Worm (Caenorhabditis elegans) whole organism, L3 larva: Measurements from ENCODE around the gene R03H10.5.
A peak's percentile ranks its signal among the peaks of the same experiment; 100 is the strongest.

Experiments used
- R02D3.7 ChIP-seq: fragments of 150-350 bp; optimal IDR thresholded peaks from 2 replicates; lab custom pipeline; 2014; ENCODE audit warnings: missing biosample characterization, missing genetic modification characterization
- ZK546.5 ChIP-seq: sonication (generic microtip); optimal IDR thresholded peaks from 2 replicates; lab custom pipeline; 2017; ENCODE audit warnings: missing biosample characterization, missing genetic modification characterization
- aly-2 ChIP-seq: fragments of 150-350 bp; optimal IDR thresholded peaks from 2 replicates; lab custom pipeline; 2014; ENCODE audit warnings: missing biosample characterization, missing genetic modification characterization
- ama-1 ChIP-seq: fragments of 150-350 bp; optimal IDR thresholded peaks from 2 replicates; lab custom pipeline; 2018
- ceh-28 ChIP-seq: fragments of 150-350 bp; optimal IDR thresholded peaks from 2 replicates; lab custom pipeline; 2014; ENCODE audit warnings: missing biosample characterization, missing genetic modification reagents, missing genetic modification characterization
- ceh-82 ChIP-seq: fragments of 150-350 bp; optimal IDR thresholded peaks from 2 replicates; lab custom pipeline; 2014; ENCODE audit warnings: missing biosample characterization, missing genetic modification characterization
- ceh-9 ChIP-seq: sonication (generic microtip); optimal IDR thresholded peaks from 2 replicates; lab custom pipeline; 2018; ENCODE audit warnings: missing biosample characterization, missing genetic modification characterization
- daf-12 ChIP-seq: fragments of 150-350 bp; optimal IDR thresholded peaks from 2 replicates; lab custom pipeline; 2014; ENCODE audit warnings: missing biosample characterization, missing genetic modification reagents, missing genetic modification characterization
- egl-27 ChIP-seq: sonication (generic microtip); optimal IDR thresholded peaks from 4 replicates; lab custom pipeline; 2017; ENCODE audit warnings: missing biosample characterization, missing genetic modification reagents, missing genetic modification characterization
- egl-5 ChIP-seq: fragments of 150-350 bp; optimal IDR thresholded peaks from 2 replicates; lab custom pipeline; 2017; ENCODE audit warnings: missing biosample characterization, missing genetic modification reagents, missing genetic modification characterization, inconsistent platforms
- elt-2 ChIP-seq: sonication (generic microtip); optimal IDR thresholded peaks from 2 replicates; lab custom pipeline; 2016; ENCODE audit warnings: missing genetic modification reagents, mild to moderate bottlenecking, missing genetic modification characterization, missing compliant biosample characterization
- eor-1 ChIP-seq, 2 experiments: fragments of 150-350 bp; optimal IDR thresholded peaks; 2 replicates each; lab custom pipeline; 2014 to 2018; ENCODE audit warnings: missing biosample characterization in 2 of 2, missing genetic modification characterization in 2 of 2
- fkh-10 ChIP-seq: sonication (generic microtip); optimal IDR thresholded peaks from 2 replicates; lab custom pipeline; 2017; ENCODE audit warnings: missing biosample characterization, missing genetic modification reagents, missing genetic modification characterization
- fkh-2 ChIP-seq: fragments of 150-350 bp; optimal IDR thresholded peaks from 2 replicates; lab custom pipeline; 2014; ENCODE audit warnings: missing biosample characterization, missing genetic modification reagents, missing genetic modification characterization
- lin-15B ChIP-seq: fragments of 150-350 bp; optimal IDR thresholded peaks from 2 replicates; lab custom pipeline; 2014; ENCODE audit warnings: missing biosample characterization, missing genetic modification characterization
- lin-39 ChIP-seq: fragments of 150-350 bp; optimal IDR thresholded peaks from 2 replicates; lab custom pipeline; 2018; ENCODE audit warnings: missing biosample characterization, missing genetic modification reagents, missing genetic modification characterization
- lsy-12 ChIP-seq: sonication (generic microtip); optimal IDR thresholded peaks from 2 replicates; lab custom pipeline; 2016; ENCODE audit warnings: mild to moderate bottlenecking, missing genetic modification characterization, missing compliant biosample characterization
- mml-1 ChIP-seq: fragments of 150-350 bp; sonication (generic microtip); optimal IDR thresholded peaks from 3 replicates; lab custom pipeline; 2014; ENCODE audit warnings: missing biosample characterization, missing genetic modification characterization
- nfya-1 ChIP-seq: sonication (generic microtip); optimal IDR thresholded peaks from 2 replicates; lab custom pipeline; 2017; ENCODE audit warnings: missing genetic modification characterization, mild to moderate bottlenecking, missing compliant biosample characterization, antibody characterized with exemption, moderate library complexity; ENCODE audit not compliant: insufficient read depth
- nhr-11 ChIP-seq: fragments of 150-350 bp; optimal IDR thresholded peaks from 2 replicates; lab custom pipeline; 2014; ENCODE audit warnings: missing biosample characterization, missing genetic modification characterization
- nhr-237 ChIP-seq: fragments of 150-350 bp; optimal IDR thresholded peaks from 2 replicates; lab custom pipeline; 2014; ENCODE audit warnings: missing biosample characterization, missing genetic modification characterization
- nhr-28 ChIP-seq: fragments of 150-350 bp; optimal IDR thresholded peaks from 2 replicates; lab custom pipeline; 2014; ENCODE audit warnings: missing biosample characterization, missing genetic modification characterization
- pha-4 ChIP-seq: fragments of 150-350 bp; optimal IDR thresholded peaks from 2 replicates; lab custom pipeline; 2014; ENCODE audit warnings: missing biosample characterization, missing genetic modification reagents, missing genetic modification characterization
- pqm-1 ChIP-seq: fragments of 150-350 bp; optimal IDR thresholded peaks from 2 replicates; lab custom pipeline; 2017; ENCODE audit warnings: missing biosample characterization, missing genetic modification characterization, inconsistent platforms
- snpc-4 ChIP-seq: fragments of 150-350 bp; optimal IDR thresholded peaks from 2 replicates; lab custom pipeline; 2014; ENCODE audit warnings: missing biosample characterization, missing genetic modification characterization
- tbx-2 ChIP-seq: sonication (generic microtip); optimal IDR thresholded peaks from 2 replicates; lab custom pipeline; 2016; ENCODE audit warnings: mild to moderate bottlenecking, missing genetic modification characterization, missing compliant biosample characterization
- unc-39 ChIP-seq: sonication (generic microtip); optimal IDR thresholded peaks from 4 replicates; lab custom pipeline; 2017; ENCODE audit warnings: missing biosample characterization, missing genetic modification characterization
- unc-62 ChIP-seq: fragments of 150-350 bp; sonication (generic microtip); optimal IDR thresholded peaks from 4 replicates; lab custom pipeline; 2014; ENCODE audit warnings: missing biosample characterization, missing genetic modification reagents, missing genetic modification characterization

Gene R03H10.5

ce11 chrII:4170508-4170907, at the start of gene R03H10.5:
TSS of gene R03H10.5 (minus strand) at chrII:4170608.
- TF ChIP-seq lin-15B (tag; lab: Kevin White, UChicago) (no peak), ama-1 (no peak)

ce11 chrII:4219062-4219461, 48.7 kb upstream of the R03H10.5 start, which contains the start of gene F31D5.1:
TSS of gene F31D5.1 (plus strand) at chrII:4219362.
- TF ChIP-seq ama-1 (no peak), ceh-28 (tag; lab: Kevin White, UChicago) (no peak), egl-27 (tag; lab: Kevin White, UChicago) (no peak), pha-4 (tag; lab: Kevin White, UChicago) (no peak), nhr-237 (no peak), nfya-1 (tag; lab: Kevin White, UChicago) (no peak), egl-5 (no peak), elt-2 (no peak), pqm-1 (tag; lab: Kevin White, UChicago) (no peak)

DNA sequence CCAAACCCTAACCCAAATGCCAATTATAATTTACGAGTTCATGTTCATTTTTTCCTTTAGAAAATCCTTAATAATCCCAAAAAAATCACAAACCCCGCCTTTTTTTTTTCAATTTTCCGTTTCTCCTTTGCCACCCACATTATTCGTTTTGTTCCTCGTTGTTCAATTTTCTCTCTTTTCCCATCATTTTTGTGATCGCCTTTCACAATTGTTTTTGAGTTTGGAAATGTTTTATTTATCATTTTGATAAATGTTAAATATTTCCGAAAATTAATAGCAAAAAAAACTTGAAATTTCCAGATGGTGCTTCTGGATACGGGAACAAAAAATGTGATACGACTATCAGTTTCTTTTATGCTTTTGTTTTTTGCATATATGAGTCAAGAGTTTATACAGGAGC, 44.9 kb upstream of the R03H10.5 start, which contains the start of gene F31D5.2:
Gene F31D5.2 (plus strand): TSS at position 301 of the 400 bp plus-strand sequence.
- no peak for TF ChIP-seq ceh-9
- TF ChIP-seq tbx-2 (tag; lab: Kevin White, UChicago): no peak
- no peak for TF ChIP-seq pha-4 (tag; lab: Kevin White, UChicago)
- no peak for TF ChIP-seq lsy-12 (tag; lab: Kevin White, UChicago)
- TF ChIP-seq, all 47 proteins: peak for 0

ce11 chrII:4211113-4211512, 40.7 kb upstream of the R03H10.5 start, which contains the start of gene F31D5.7:
TSS of gene F31D5.7 (plus strand) at chrII:4211413.
- TF ChIP-seq R02D3.7 (tag; lab: Kevin White, UChicago) (no peak), unc-62 (GFP tag; lab: Kevin White, UChicago) (no peak), mml-1 (tag; lab: Kevin White, UChicago) (no peak), tbx-2 (tag; lab: Kevin White, UChicago) (no peak), ceh-28 (tag; lab: Kevin White, UChicago) (no peak), unc-39 (no peak), ceh-82 (tag; lab: Kevin White, UChicago) (no peak), nhr-11 (tag; lab: Kevin White, UChicago) (no peak), ama-1 (no peak)

ce11 chrII:4209071-4209747, 38.8 kb upstream of the R03H10.5 start, which contains the start of gene F31D5.6:
TSS of gene F31D5.6 (plus strand) at chrII:4209697.
- TF ChIP-seq unc-62 (GFP tag; lab: Kevin White, UChicago) (no peak), nhr-237 (no peak), egl-27 (tag; lab: Kevin White, UChicago) (no peak), fkh-10 (GFP tag; lab: Kevin White, UChicago) (no peak), lsy-12 (tag; lab: Kevin White, UChicago) (no peak), ceh-9 (no peak), lin-39 (tag; lab: Kevin White, UChicago) (no peak), eor-1 (tag; optimal IDR thresholded peaks at IDR 0.05; lab: Kevin White, UChicago) (no peak), nhr-28 (tag; lab: Kevin White, UChicago) (no peak), aly-2 (tag; lab: Kevin White, UChicago) (no peak), fkh-2 (tag; lab: Kevin White, UChicago) (no peak), egl-5 (no peak), tbx-2 (tag; lab: Kevin White, UChicago) (no peak), snpc-4 (tag; lab: Kevin White, UChicago) (no peak)

- TF ChIP-seq ZK546.5 (tag; lab: Kevin White, UChicago) (no peak), elt-2 (peak; percentile 85), snpc-4 (tag; lab: Kevin White, UChicago) (no peak), pqm-1 (tag; lab: Kevin White, UChicago) (peak; percentile 39), daf-12 (tag; lab: Kevin White, UChicago) (no peak), fkh-10 (GFP tag; lab: Kevin White, UChicago) (no peak)
These were observed 33.3 kb upstream of the R03H10.5 start, which contains the start of gene mth-1 for ce11 chrII:4203729-4204184. TSS of gene mth-1 (minus strand) at chrII:4203779.
